Fruit fly (Drosophila melanogaster) whole organism, adult: Measurements from ENCODE around the gene CG5381.

ENCODE experiments used
- CG14711 ChIP-seq: fragments of 200-800 bp; sonication (Bioruptor generic); optimal IDR thresholded peaks from 2 replicates; lab custom pipeline; 2018; ENCODE audit warnings: missing biosample characterization, mild to moderate bottlenecking, missing genetic modification characterization, moderate library complexity
- CG1620 ChIP-seq: fragments of 200-800 bp; sonication (Bioruptor generic); optimal IDR thresholded peaks from 2 replicates; lab custom pipeline; 2016; ENCODE audit warnings: missing biosample characterization, missing genetic modification characterization
- CG5204 ChIP-seq: fragments of 200-800 bp; sonication (Bioruptor generic); optimal IDR thresholded peaks from 2 replicates; lab custom pipeline; 2016; ENCODE audit warnings: missing biosample characterization, missing genetic modification characterization
- Clk ChIP-seq: fragments of 200-800 bp; sonication (Bioruptor generic); optimal IDR thresholded peaks from 2 replicates; lab custom pipeline; 2017; ENCODE audit warnings: missing biosample characterization, missing genetic modification characterization
- Hr96 ChIP-seq: fragments of 200-800 bp; sonication (Bioruptor generic); optimal IDR thresholded peaks from 2 replicates; lab custom pipeline; 2016; ENCODE audit warnings: missing biosample characterization, missing genetic modification characterization
- cic ChIP-seq: fragments of 200-800 bp; sonication (Bioruptor generic); optimal IDR thresholded peaks from 2 replicates; lab custom pipeline; 2017; ENCODE audit warnings: missing biosample characterization, mild to moderate bottlenecking, missing genetic modification characterization, moderate library complexity
- cnc ChIP-seq, 2 experiments: fragments of >200 bp; optimal IDR thresholded peaks; 2 replicates each; lab custom pipeline; 2017
- kay ChIP-seq: fragments of 200-800 bp; sonication (Bioruptor generic); peaks from one replicate; lab custom pipeline; 2016; ENCODE audit warnings: missing biosample characterization, missing genetic modification characterization, borderline replicate concordance
- ovo ChIP-seq: fragments of 200-800 bp; sonication (Bioruptor generic); optimal IDR thresholded peaks from 2 replicates; lab custom pipeline; 2016; ENCODE audit warnings: missing biosample characterization, missing genetic modification characterization
- toe ChIP-seq: fragments of 200-800 bp; sonication (Bioruptor generic); optimal IDR thresholded peaks from 2 replicates; lab custom pipeline; 2016; ENCODE audit warnings: missing biosample characterization, missing genetic modification characterization

dm6 chr2L:10320174-10320775 lies 2.6 kb downstream of the CG5381 start:
- TF ChIP-seq cnc (optimal IDR thresholded peaks at IDR 0.05; lab: Kevin White, UChicago) (no peak), CG5204 (GFP tag; lab: Kevin White, UChicago) (no peak), kay (GFP tag; lab: Kevin White, UChicago) (peak; percentile 93), CG14711 (tag; lab: Kevin White, UChicago) (no peak), toe (GFP tag; lab: Kevin White, UChicago) (no peak), ovo (no peak), Clk (no peak), cic (GFP tag; lab: Kevin White, UChicago) (peak; percentile 64), CG1620 (GFP tag; lab: Kevin White, UChicago) (no peak), Hr96 (GFP tag; lab: Kevin White, UChicago) (no peak)
